Worm (Caenorhabditis elegans) whole organism, L1 larva: ENCODE measurements around the gene ndua-7.

Experiments
- ceh-8 ChIP-seq: fragments of 200-800 bp; sonication (Bioruptor generic); optimal IDR thresholded peaks from 2 replicates; lab custom pipeline; 2018; ENCODE audit warnings: mild to moderate bottlenecking, missing genetic modification characterization, moderate library complexity, missing compliant biosample characterization
- ceh-82 ChIP-seq, 3 experiments: fragments of 150-350 bp in 1 of 3; sonication (generic microtip) in 2 of 3; optimal IDR thresholded peaks; 2 replicates each; lab custom pipeline; 2014 to 2017; ENCODE audit warnings: missing biosample characterization in 3 of 3, missing genetic modification characterization in 3 of 3
- egl-27 ChIP-seq, 2 experiments: fragments of 150-350 bp in 1 of 2; sonication (generic microtip); optimal IDR thresholded peaks; 3 replicates each; lab custom pipeline; 2017 to 2018; ENCODE audit warnings: missing biosample characterization in 2 of 2, missing genetic modification characterization in 2 of 2, missing genetic modification reagents in 2 of 2
- elt-2 ChIP-seq: sonication (generic microtip); optimal IDR thresholded peaks from 2 replicates; lab custom pipeline; 2016; ENCODE audit warnings: missing genetic modification characterization, mild to moderate bottlenecking, inconsistent platforms, missing compliant biosample characterization, missing genetic modification reagents
- nhr-12 ChIP-seq: sonication (generic microtip); optimal IDR thresholded peaks from 2 replicates; lab custom pipeline; 2017; ENCODE audit warnings: missing biosample characterization, missing genetic modification characterization
- nhr-76 ChIP-seq: sonication (generic microtip); optimal IDR thresholded peaks from 2 replicates; lab custom pipeline; 2017; ENCODE audit warnings: missing biosample characterization, missing genetic modification characterization
- snpc-4 ChIP-seq: fragments of 150-350 bp; optimal IDR thresholded peaks from 2 replicates; lab custom pipeline; 2014; ENCODE audit warnings: missing biosample characterization, missing genetic modification characterization
- unc-62 ChIP-seq: fragments of 150-350 bp; optimal IDR thresholded peaks from 2 replicates; lab custom pipeline; 2014; ENCODE audit warnings: missing biosample characterization, missing genetic modification reagents, missing genetic modification characterization
- zag-1 ChIP-seq: fragments of 150-350 bp; optimal IDR thresholded peaks from 2 replicates; lab custom pipeline; 2014; ENCODE audit warnings: missing biosample characterization, missing genetic modification characterization
- ztf-11 ChIP-seq, 2 experiments: sonication (generic microtip); optimal IDR thresholded peaks; 2 replicates each; lab custom pipeline; 2016 to 2017; ENCODE audit warnings: missing genetic modification characterization in 2 of 2, missing biosample characterization in 1 of 2, missing compliant biosample characterization in 1 of 2

DNA sequence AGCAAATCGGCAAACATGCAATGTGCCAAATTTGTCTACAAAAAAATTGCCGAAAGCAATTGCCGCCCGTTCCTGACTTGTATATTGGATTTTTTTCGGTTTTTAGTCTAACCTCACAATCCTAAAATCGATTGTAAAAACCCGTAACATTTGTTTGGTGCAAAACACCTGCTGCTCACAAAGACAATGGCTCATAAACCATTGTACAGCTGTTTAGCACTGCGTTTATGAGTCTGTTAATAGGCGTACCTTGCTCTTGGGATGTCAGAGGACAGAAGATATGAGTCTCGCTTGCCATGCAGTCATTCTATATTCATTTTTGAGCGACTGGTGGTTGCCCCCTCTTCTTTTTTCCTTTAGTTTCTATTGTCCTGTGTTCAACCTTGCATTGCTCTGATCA is 22.3 kb downstream of the ndua-7 start, which contains the start of gene E01G4.5:
- TF ChIP-seq nhr-76 (no peak), ceh-8 (GFP tag; lab: Kevin White, UChicago) (no peak), zag-1 (tag; lab: Kevin White, UChicago) (no peak), elt-2 (tag; lab: Kevin White, UChicago) (no peak), nhr-12 (tag; lab: Kevin White, UChicago) (no peak), unc-62 (GFP tag; lab: Kevin White, UChicago) (no peak), ztf-11 (tag; optimal IDR thresholded peaks at IDR 0.05; lab: Kevin White, UChicago) (no peak), egl-27 (tag; optimal IDR thresholded peaks at IDR 0.05; lab: Kevin White, UChicago) (no peak), snpc-4 (no peak), ceh-82 (tag; optimal IDR thresholded peaks at IDR 0.05; lab: Kevin White, UChicago) (no peak)
